Fruit fly (Drosophila melanogaster) whole organism, embryonic: ENCODE data around the gene CG8379.

ENCODE experiments used
- Blimp-1 ChIP-seq: fragments of 200-800 bp; sonication (Bioruptor generic); optimal IDR thresholded peaks from 3 replicates; lab custom pipeline; 2018; ENCODE audit warnings: missing biosample characterization, missing genetic modification characterization, mild to moderate bottlenecking, moderate library complexity, missing genetic modification reagents
- CG10979 ChIP-seq: fragments of 200-800 bp; sonication (Bioruptor generic); optimal IDR thresholded peaks from 2 replicates; lab custom pipeline; 2018; ENCODE audit warnings: missing biosample characterization, mild to moderate bottlenecking, missing genetic modification characterization, moderate library complexity
- CG11247 ChIP-seq: fragments of 200-800 bp; sonication (Bioruptor generic); IDR thresholded peaks from 2 replicates; pipeline ENCODE4 v1.3.6; 2022; ENCODE audit warnings: missing biosample characterization, missing genetic modification characterization
- CG12769 ChIP-seq: fragments of 200-800 bp; sonication (Bioruptor generic); optimal IDR thresholded peaks from 2 replicates; lab custom pipeline; 2019; ENCODE audit warnings: missing biosample characterization, mild to moderate bottlenecking, missing genetic modification characterization, moderate library complexity
- CG13287 ChIP-seq: fragments of 200-800 bp; sonication (Bioruptor generic); IDR thresholded peaks from 2 replicates; pipeline ENCODE4 v1.3.6; 2022; ENCODE audit warnings: missing biosample characterization, missing genetic modification characterization; ENCODE audit not compliant: partially characterized antibody
- CG13775 ChIP-seq: fragments of 200-800 bp; sonication (Bioruptor generic); optimal IDR thresholded peaks from 3 replicates; lab custom pipeline; 2017; ENCODE audit warnings: missing biosample characterization, mild to moderate bottlenecking, missing genetic modification characterization
- CG14441 ChIP-seq: fragments of 200-800 bp; sonication (Bioruptor generic); IDR thresholded peaks from 2 replicates; pipeline ENCODE4 v1.3.6; 2022; ENCODE audit warnings: missing biosample characterization, missing genetic modification characterization
- CG15269 ChIP-seq: fragments of 200-800 bp; sonication (Bioruptor generic); optimal IDR thresholded peaks from 2 replicates; lab custom pipeline; 2018; ENCODE audit warnings: missing biosample characterization, mild to moderate bottlenecking, missing genetic modification characterization, moderate library complexity
- CG17359 ChIP-seq: fragments of 200-800 bp; sonication (Bioruptor generic); optimal IDR thresholded peaks from 3 replicates; lab custom pipeline; 2018; ENCODE audit warnings: missing biosample characterization, mild to moderate bottlenecking, missing genetic modification characterization, moderate library complexity
- CG17385 ChIP-seq: fragments of 200-800 bp; sonication (Bioruptor generic); optimal IDR thresholded peaks from 3 replicates; lab custom pipeline; 2018; ENCODE audit warnings: missing biosample characterization, mild to moderate bottlenecking, missing genetic modification characterization
- CG17829 ChIP-seq: fragments of 200-800 bp; optimal IDR thresholded peaks from 2 replicates; lab custom pipeline; 2019; ENCODE audit warnings: missing biosample characterization, mild to moderate bottlenecking, missing genetic modification characterization, moderate library complexity
- CG2199 ChIP-seq: fragments of 200-800 bp; sonication (Bioruptor generic); IDR thresholded peaks from 3 replicates; pipeline ENCODE4 v1.3.6; 2022; ENCODE audit warnings: missing biosample characterization, missing genetic modification characterization
- CG32767 ChIP-seq: fragments of 200-800 bp; sonication (Bioruptor generic); IDR thresholded peaks from 2 replicates; pipeline ENCODE4 v1.3.6; 2022; ENCODE audit warnings: missing biosample characterization, missing genetic modification characterization
- CG34224 ChIP-seq: fragments of 200-800 bp; sonication (Bioruptor generic); IDR thresholded peaks from 3 replicates; pipeline ENCODE4 v1.3.6; 2022; ENCODE audit warnings: missing biosample characterization, missing genetic modification characterization; ENCODE audit not compliant: partially characterized antibody
- CG4360 ChIP-seq: fragments of 200-800 bp; sonication (Bioruptor generic); IDR thresholded peaks from 2 replicates; pipeline ENCODE4 v1.3.6; 2022; ENCODE audit warnings: missing biosample characterization, missing genetic modification characterization
- CG6254 ChIP-seq: fragments of 200-800 bp; sonication (Bioruptor generic); optimal IDR thresholded peaks from 3 replicates; lab custom pipeline; 2017; ENCODE audit warnings: mild to moderate bottlenecking, missing biosample characterization, missing genetic modification reagents, missing genetic modification characterization
- CG6683 ChIP-seq: fragments of 200-800 bp; sonication (Bioruptor generic); optimal IDR thresholded peaks from 2 replicates; lab custom pipeline; 2017; ENCODE audit warnings: missing biosample characterization, mild to moderate bottlenecking, missing genetic modification characterization, missing genetic modification reagents
- CG8281 ChIP-seq: fragments of 200-800 bp; sonication (Bioruptor generic); optimal IDR thresholded peaks from 2 replicates; lab custom pipeline; 2018; ENCODE audit warnings: missing biosample characterization, mild to moderate bottlenecking, missing genetic modification characterization, moderate library complexity
- CrebB ChIP-seq: fragments of 200-800 bp; sonication (Bioruptor generic); optimal IDR thresholded peaks from 3 replicates; lab custom pipeline; 2018; ENCODE audit warnings: missing biosample characterization, mild to moderate bottlenecking, missing genetic modification characterization
- Dll ChIP-seq: fragments of 200-800 bp; sonication (Bioruptor generic); IDR thresholded peaks from 4 replicates; pipeline ENCODE4 v1.3.6; 2022; ENCODE audit warnings: missing biosample characterization, missing genetic modification characterization; ENCODE audit not compliant: partially characterized antibody
- Drgx ChIP-seq: fragments of 200-800 bp; sonication (Bioruptor generic); IDR thresholded peaks from 2 replicates; pipeline ENCODE4 v1.3.6; 2022; ENCODE audit warnings: missing biosample characterization, missing genetic modification characterization
- E2f2 ChIP-seq: fragments of 200-800 bp; sonication (Bioruptor generic); IDR thresholded peaks from 2 replicates; pipeline ENCODE4 v1.3.6; 2022; ENCODE audit warnings: missing biosample characterization, missing genetic modification characterization
- H15 ChIP-seq: fragments of 200-800 bp; sonication (Bioruptor generic); IDR thresholded peaks from 3 replicates; pipeline ENCODE4 v1.3.6; 2022; ENCODE audit warnings: missing biosample characterization, missing genetic modification characterization
- HLH3B ChIP-seq: fragments of 200-800 bp; sonication (Bioruptor generic); IDR thresholded peaks from 2 replicates; pipeline ENCODE4 v1.3.6; 2022; ENCODE audit warnings: missing biosample characterization, missing genetic modification characterization
- HmgD ChIP-seq: fragments of 200-800 bp; sonication (Bioruptor generic); optimal IDR thresholded peaks from 3 replicates; lab custom pipeline; 2016; ENCODE audit warnings: missing biosample characterization, missing genetic modification characterization
- HmgZ ChIP-seq: fragments of 200-800 bp; sonication (Bioruptor generic); optimal IDR thresholded peaks from 2 replicates; lab custom pipeline; 2018; ENCODE audit warnings: missing biosample characterization, mild to moderate bottlenecking, missing genetic modification characterization
- Jarid2 ChIP-seq: fragments of 200-800 bp; sonication (Bioruptor generic); optimal IDR thresholded peaks from 3 replicates; lab custom pipeline; 2017; ENCODE audit warnings: mild to moderate bottlenecking, missing biosample characterization, missing genetic modification reagents, missing genetic modification characterization
- Meics ChIP-seq: fragments of 200-800 bp; sonication (Bioruptor generic); optimal IDR thresholded peaks from 2 replicates; lab custom pipeline; 2017; ENCODE audit warnings: missing biosample characterization, mild to moderate bottlenecking, missing genetic modification characterization
- PHDP ChIP-seq: fragments of 200-800 bp; sonication (Bioruptor generic); optimal IDR thresholded peaks from 3 replicates; lab custom pipeline; 2018; ENCODE audit warnings: missing biosample characterization, mild to moderate bottlenecking, missing genetic modification characterization, moderate library complexity
- aop ChIP-seq: fragments of 200-800 bp; sonication (Bioruptor generic); IDR thresholded peaks from 2 replicates; pipeline ENCODE4 v1.3.6; 2022; ENCODE audit warnings: missing biosample characterization, missing genetic modification characterization
- ap ChIP-seq: fragments of 200-800 bp; sonication (Bioruptor generic); IDR thresholded peaks from 2 replicates; pipeline ENCODE4 v1.3.6; 2022; ENCODE audit warnings: missing biosample characterization, missing genetic modification characterization
- ara ChIP-seq: fragments of 200-800 bp; sonication (Bioruptor generic); IDR thresholded peaks from 2 replicates; pipeline ENCODE4 v1.3.6; 2022; ENCODE audit warnings: missing biosample characterization, missing genetic modification characterization
- bsh ChIP-seq, 2 experiments: fragments of 200-800 bp; sonication (Bioruptor generic); optimal IDR thresholded peaks; 2 replicates each; lab custom pipeline; 2017 to 2018; ENCODE audit warnings: mild to moderate bottlenecking in 2 of 2, missing biosample characterization in 2 of 2, missing genetic modification characterization in 2 of 2, moderate library complexity in 1 of 2
- cas ChIP-seq: fragments of 200-800 bp; sonication (Bioruptor generic); IDR thresholded peaks from 2 replicates; pipeline ENCODE4 v1.3.6; 2022; ENCODE audit warnings: missing biosample characterization, missing genetic modification characterization
- chm ChIP-seq: fragments of 200-800 bp; sonication (Bioruptor generic); IDR thresholded peaks from 2 replicates; pipeline ENCODE4 v1.3.6; 2022; ENCODE audit warnings: missing biosample characterization, missing genetic modification characterization
- crol ChIP-seq: fragments of 200-800 bp; sonication (Bioruptor generic); IDR thresholded peaks from 2 replicates; pipeline ENCODE4 v1.3.6; 2022; ENCODE audit warnings: missing biosample characterization, missing genetic modification characterization
- dan ChIP-seq: fragments of 200-800 bp; sonication (Bioruptor generic); IDR thresholded peaks from 2 replicates; pipeline ENCODE4 v1.3.6; 2022; ENCODE audit warnings: missing biosample characterization, missing genetic modification characterization
- en ChIP-seq: fragments of 200-800 bp; sonication (Bioruptor generic); optimal IDR thresholded peaks from 2 replicates; lab custom pipeline; 2016; ENCODE audit warnings: missing biosample characterization, missing genetic modification characterization
- ewg ChIP-seq: fragments of 200-800 bp; sonication (Bioruptor generic); optimal IDR thresholded peaks from 3 replicates; lab custom pipeline; 2017; ENCODE audit warnings: mild to moderate bottlenecking, missing biosample characterization, missing genetic modification reagents, missing genetic modification characterization
- fd102C ChIP-seq: fragments of 200-800 bp; sonication (Bioruptor generic); optimal IDR thresholded peaks from 2 replicates; lab custom pipeline; 2018; ENCODE audit warnings: missing biosample characterization, mild to moderate bottlenecking, missing genetic modification characterization, moderate library complexity
- gce ChIP-seq: fragments of 200-800 bp; sonication (Bioruptor generic); IDR thresholded peaks from 3 replicates; pipeline ENCODE4 v1.3.6; 2022; ENCODE audit warnings: missing biosample characterization, missing genetic modification characterization
- inv ChIP-seq: fragments of 200-800 bp; sonication (Bioruptor generic); IDR thresholded peaks from 2 replicates; pipeline ENCODE4 v1.3.6; 2022; ENCODE audit warnings: missing biosample characterization, missing genetic modification characterization; ENCODE audit not compliant: partially characterized antibody
- lab ChIP-seq: fragments of 200-800 bp; sonication (Bioruptor generic); optimal IDR thresholded peaks from 3 replicates; lab custom pipeline; 2017; ENCODE audit warnings: missing biosample characterization, missing genetic modification characterization, mild to moderate bottlenecking, moderate library complexity, missing genetic modification reagents
- p53 ChIP-seq: fragments of 200-800 bp; sonication (Bioruptor generic); optimal IDR thresholded peaks from 2 replicates; lab custom pipeline; 2016; ENCODE audit warnings: missing biosample characterization, missing genetic modification characterization
- pros ChIP-seq: fragments of 200-800 bp; sonication (Bioruptor generic); optimal IDR thresholded peaks from 3 replicates; lab custom pipeline; 2019; ENCODE audit warnings: missing biosample characterization, mild to moderate bottlenecking, missing genetic modification characterization, moderate library complexity
- ro ChIP-seq: fragments of 200-800 bp; sonication (Bioruptor generic); IDR thresholded peaks from 2 replicates; pipeline ENCODE4 v1.3.6; 2022; ENCODE audit warnings: missing biosample characterization, missing genetic modification characterization
- sens-2 ChIP-seq: fragments of 200-800 bp; sonication (Bioruptor generic); IDR thresholded peaks from 2 replicates; pipeline ENCODE4 v1.3.6; 2022; ENCODE audit warnings: missing biosample characterization, missing genetic modification characterization
- vnd ChIP-seq: fragments of 200-800 bp; sonication (Bioruptor generic); IDR thresholded peaks from 3 replicates; pipeline ENCODE4 v1.3.6; 2022; ENCODE audit warnings: missing biosample characterization, missing genetic modification characterization; ENCODE audit not compliant: partially characterized antibody

The CG8379 gene

dm6 chr3R:8857496-8858255, 33.5 kb downstream of the CG8379 start (continued):
- peak; percentile 49 for TF ChIP-seq CG12769 (tag; lab: Kevin White, UChicago)
- TF ChIP-seq CG17359 (tag; lab: Kevin White, UChicago), result no peak
- TF ChIP-seq CG4360 (GFP tag; lab: Robert Waterston, UW), result 0 out of 2 replicates have a peak, but pooled peaks have one; percentile 22
- TF ChIP-seq fd102C, result no peak
- TF ChIP-seq CG13287 (GFP tag; lab: Robert Waterston, UW), result no peak
- no peak for TF ChIP-seq PHDP
- no peak for TF ChIP-seq Meics (GFP tag; lab: Kevin White, UChicago)
- TF ChIP-seq Dll (GFP tag; lab: Robert Waterston, UW), result 0 out of 4 replicates have a peak, but pooled peaks have one; percentile 41
- no peak for TF ChIP-seq cas (GFP tag; lab: Robert Waterston, UW)
- TF ChIP-seq dan (GFP tag; lab: Robert Waterston, UW), result no peak
- no peak for TF ChIP-seq vnd
- no peak for TF ChIP-seq sens-2 (GFP tag; lab: Robert Waterston, UW)
- no peak for TF ChIP-seq CG11247
- TF ChIP-seq E2f2 (GFP tag; lab: Robert Waterston, UW), result no peak
- TF ChIP-seq HmgZ (tag; lab: Kevin White, UChicago), result no peak
- TF ChIP-seq bsh (GFP tag; optimal IDR thresholded peaks at IDR 0.05; lab: Kevin White, UChicago), result peak in 1 of 2 experiments; percentile 31
- peak; percentile 64 for TF ChIP-seq Jarid2 (GFP tag; lab: Kevin White, UChicago)
- TF ChIP-seq CG14441 (GFP tag; lab: Robert Waterston, UW), result 0 out of 2 replicates have a peak, but pooled peaks have one; percentile 26
- peak; percentile 43 for TF ChIP-seq CG8281 (tag; lab: Kevin White, UChicago)
- TF ChIP-seq CrebB, result peak; percentile 12
- TF ChIP-seq CG17829 (tag; lab: Kevin White, UChicago), result no peak
- no peak for TF ChIP-seq CG32767 (GFP tag; lab: Robert Waterston, UW)
- peak; percentile 40; the same call in 1 of the 3 replicates for TF ChIP-seq gce (GFP tag; lab: Robert Waterston, UW)
- TF ChIP-seq pros (GFP tag; lab: Kevin White, UChicago), result peak; percentile 57
- peak; percentile 81; the same call in 2 of the 3 replicates for TF ChIP-seq CG2199 (GFP tag; lab: Robert Waterston, UW)
- no peak for TF ChIP-seq en (GFP tag; lab: Kevin White, UChicago)
- peak; percentile 26; the same call in 1 of the 2 replicates for TF ChIP-seq ara
- peak; percentile 65 for TF ChIP-seq Blimp-1 (GFP tag; lab: Kevin White, UChicago)
- TF ChIP-seq aop, result no peak
- peak; percentile 50 for TF ChIP-seq Drgx (GFP tag; lab: Robert Waterston, UW)
- TF ChIP-seq CG15269, result no peak
- peak; percentile 33 for TF ChIP-seq lab (GFP tag; lab: Kevin White, UChicago)
- TF ChIP-seq CG17385 (GFP tag; lab: Kevin White, UChicago), result no peak
- TF ChIP-seq inv (GFP tag; lab: Robert Waterston, UW), result peak; percentile 29; the same call in 1 of the 2 replicates
- TF ChIP-seq chm (GFP tag; lab: Robert Waterston, UW), result 0 out of 2 replicates have a peak, but pooled peaks have one; percentile 45
- no peak for TF ChIP-seq H15 (GFP tag; lab: Robert Waterston, UW)
- no peak for TF ChIP-seq HLH3B (GFP tag; lab: Robert Waterston, UW)
- TF ChIP-seq HmgD (GFP tag; lab: Kevin White, UChicago), result no peak
- no peak for TF ChIP-seq CG6683 (GFP tag; lab: Kevin White, UChicago)
- TF ChIP-seq ro (GFP tag; lab: Robert Waterston, UW), result no peak
- no peak for TF ChIP-seq p53 (GFP tag; lab: Kevin White, UChicago)
- no peak for TF ChIP-seq ewg
- TF ChIP-seq CG34224 (GFP tag; lab: Robert Waterston, UW), result no peak
- no peak for TF ChIP-seq CG6254 (GFP tag; lab: Kevin White, UChicago)
- TF ChIP-seq crol, result peak; percentile 37; the same call in 1 of the 2 replicates
- no peak for TF ChIP-seq ap (GFP tag; lab: Robert Waterston, UW)
- TF ChIP-seq CG10979 (tag; lab: Kevin White, UChicago), result no peak
- TF ChIP-seq CG13775 (GFP tag; lab: Kevin White, UChicago), result no peak
